Fruit fly (Drosophila melanogaster): ENCODE data around the gene ctp.
A peak's percentile ranks its signal among the peaks of the same experiment; 100 is the strongest.

ctp gene

DNA sequence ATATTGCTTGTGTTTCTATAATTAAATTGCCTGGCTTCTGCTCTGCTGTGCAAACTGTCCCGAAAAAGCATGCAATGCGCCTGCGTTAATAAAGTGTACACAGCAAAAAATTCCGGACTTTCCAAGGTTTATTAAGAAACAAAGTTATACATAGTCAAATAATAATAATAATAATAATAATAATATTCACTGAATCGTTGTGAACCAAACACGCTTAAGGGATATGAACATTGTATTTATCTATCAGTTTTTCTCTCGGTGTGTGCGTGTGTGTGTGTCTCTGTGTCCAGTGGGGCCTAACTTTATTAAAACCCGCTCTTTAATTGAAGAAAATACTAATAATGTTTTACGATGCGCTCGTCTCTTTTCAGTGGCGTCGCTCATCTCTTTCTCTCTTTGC is 3.6 kb downstream of the ctp start (continued):
- TF ChIP-seq CG6689 (GFP tag; IDR thresholded peaks at IDR 0.05): peak; percentile 20; the same call in 1 of the 2 replicates
- no peak for TF ChIP-seq CG10321 (GFP tag; IDR thresholded peaks at IDR 0.05)
- TF ChIP-seq Fer1 (GFP tag; optimal IDR thresholded peaks at IDR 0.05): peak; percentile 57
- TF ChIP-seq lmd (GFP tag; IDR thresholded peaks at IDR 0.05): 0 out of 2 replicates have a peak, but pooled peaks have one; percentile 30
- peak; percentile 34 for TF ChIP-seq dmrt99B (tag; optimal IDR thresholded peaks at IDR 0.05)
- TF ChIP-seq gem (tag; optimal IDR thresholded peaks at IDR 0.05): peak; percentile 66
- peak; percentile 24; the same call in 1 of the 2 replicates for TF ChIP-seq esg (GFP tag; conservative IDR thresholded peaks at IDR 0.05)
- TF ChIP-seq CG11695 (GFP tag; IDR thresholded peaks at IDR 0.05): 0 out of 3 replicates have a peak, but pooled peaks have one; percentile 26
- TF ChIP-seq CG17359 (tag; optimal IDR thresholded peaks at IDR 0.05): peak; percentile 38
- TF ChIP-seq CG30403 (GFP tag; optimal IDR thresholded peaks at IDR 0.05): peak; percentile 22
- peak; percentile 54 for TF ChIP-seq Rfx (GFP tag; IDR thresholded peaks at IDR 0.05)
- TF ChIP-seq CG9817 (tag; optimal IDR thresholded peaks at IDR 0.05): peak; percentile 20
- no peak for TF ChIP-seq kay (GFP tag; optimal IDR thresholded peaks at IDR 0.05)
- TF ChIP-seq CG12391 (tag; optimal IDR thresholded peaks at IDR 0.05): peak; percentile 52
- TF ChIP-seq CG12942 (GFP tag; optimal IDR thresholded peaks at IDR 0.05): no peak
- peak; percentile 15 for TF ChIP-seq CG10979 (tag; optimal IDR thresholded peaks at IDR 0.05)
- TF ChIP-seq Fer3 (tag; optimal IDR thresholded peaks at IDR 0.05): peak; percentile 14
- TF ChIP-seq trem (tag; optimal IDR thresholded peaks at IDR 0.05): peak; percentile 1
- TF ChIP-seq gfzf (GFP tag; optimal IDR thresholded peaks at IDR 0.05): no peak
- TF ChIP-seq CG7556 (GFP tag; optimal IDR thresholded peaks at IDR 0.05): peak; percentile 39
- TF ChIP-seq bcd (GFP tag; optimal IDR thresholded peaks at IDR 0.05): peak; percentile 13
- TF ChIP-seq Dek (tag; optimal IDR thresholded peaks at IDR 0.05): peak; percentile 23
- TF ChIP-seq Blimp-1 (GFP tag; optimal IDR thresholded peaks at IDR 0.05): peak; percentile 28
- TF ChIP-seq CG2120 (GFP tag; optimal IDR thresholded peaks at IDR 0.05): peak; percentile 13
- TF ChIP-seq CG2712 (tag; optimal IDR thresholded peaks at IDR 0.05): peak; percentile 52
- TF ChIP-seq CG11504 (tag; optimal IDR thresholded peaks at IDR 0.05): peak; percentile 56
- peak; percentile 7 for TF ChIP-seq CG12769 (tag; optimal IDR thresholded peaks at IDR 0.05)
- TF ChIP-seq sisA (GFP tag; IDR thresholded peaks at IDR 0.05): peak; percentile 44; the same call in 1 of the 2 replicates
- TF ChIP-seq CG12659 (GFP tag; optimal IDR thresholded peaks at IDR 0.05): peak; percentile 17
- TF ChIP-seq Bdp1 (GFP tag; optimal IDR thresholded peaks at IDR 0.05): no peak
- peak in 1 of 2 experiments; percentile 37 for TF ChIP-seq Hr51 (GFP tag; optimal IDR thresholded peaks at IDR 0.05)
- TF ChIP-seq prd (optimal IDR thresholded peaks at IDR 0.05): no peak
- peak; percentile 43; the same call in 1 of the 3 replicates for TF ChIP-seq prd (GFP tag; IDR thresholded peaks at IDR 0.05)
- TF ChIP-seq Sox102F (GFP tag; optimal IDR thresholded peaks at IDR 0.05): peak; percentile 53
- TF ChIP-seq ewg (GFP tag; optimal IDR thresholded peaks at IDR 0.05): peak; percentile 57
- peak; percentile 16; the same call in 1 of the 3 replicates for TF ChIP-seq Aef1 (GFP tag; IDR thresholded peaks at IDR 0.05)
- TF ChIP-seq Abd-B (GFP tag; optimal IDR thresholded peaks at IDR 0.05): peak; percentile 20
- TF ChIP-seq Drgx (GFP tag; IDR thresholded peaks at IDR 0.05): 0 out of 2 replicates have a peak, but pooled peaks have one; percentile 16
- TF ChIP-seq CG32532 (GFP tag; IDR thresholded peaks at IDR 0.05): peak; percentile 62; the same call in 1 of the 2 replicates
- TF ChIP-seq CG10209 (GFP tag; optimal IDR thresholded peaks at IDR 0.05): peak; percentile 34
- no peak for TF ChIP-seq pb (GFP tag; optimal IDR thresholded peaks at IDR 0.05)
- TF ChIP-seq CG10267 (tag; optimal IDR thresholded peaks at IDR 0.05): peak; percentile 23
- TF ChIP-seq CG6813 (GFP tag; optimal IDR thresholded peaks at IDR 0.05): peak; percentile 41
- TF ChIP-seq lilli (GFP tag; optimal IDR thresholded peaks at IDR 0.05): peak; percentile 19
- peak; percentile 19 for TF ChIP-seq CG10147 (GFP tag; optimal IDR thresholded peaks at IDR 0.05)
- TF ChIP-seq CG7786 (GFP tag; optimal IDR thresholded peaks at IDR 0.05): no peak
- peak in 1 of 2 experiments; percentile 12 for TF ChIP-seq dpn (GFP tag; optimal IDR thresholded peaks at IDR 0.05)
- peak; percentile 77 for TF ChIP-seq CG18599 (GFP tag; optimal IDR thresholded peaks at IDR 0.05)
- TF ChIP-seq sob (GFP tag; IDR thresholded peaks at IDR 0.05): peak; percentile 34; the same call in 1 of the 2 replicates
